Fruit fly (Drosophila melanogaster) whole organism, embryonic: ENCODE data around the gene CG9926.

ENCODE experiments used
- Abd-B ChIP-seq: fragments of 200-800 bp; sonication (Bioruptor generic); optimal IDR thresholded peaks from 2 replicates; lab custom pipeline; 2018; ENCODE audit warnings: missing biosample characterization, mild to moderate bottlenecking, missing genetic modification characterization, moderate library complexity
- Awh ChIP-seq: fragments of 200-800 bp; sonication (Bioruptor generic); IDR thresholded peaks from 2 replicates; pipeline ENCODE4, ENCODE4 v1.3.6; 2022; ENCODE audit warnings: missing biosample characterization, missing genetic modification characterization
- CG10959 ChIP-seq: fragments of 200-800 bp; sonication (Bioruptor generic); IDR thresholded peaks from 2 replicates; pipeline ENCODE4 v1.3.6; 2022; ENCODE audit warnings: missing biosample characterization, missing genetic modification characterization
- CG11093 ChIP-seq: fragments of 200-800 bp; sonication (Bioruptor generic); IDR thresholded peaks from 3 replicates; pipeline ENCODE4 v1.3.6; 2022; ENCODE audit warnings: missing biosample characterization, missing genetic modification characterization
- CG11504 ChIP-seq: fragments of 200-800 bp; sonication (Bioruptor generic); optimal IDR thresholded peaks from 3 replicates; lab custom pipeline; 2019; ENCODE audit warnings: missing biosample characterization, mild to moderate bottlenecking, missing genetic modification characterization, moderate library complexity
- CG11695 ChIP-seq: fragments of 200-800 bp; sonication (Bioruptor generic); IDR thresholded peaks from 3 replicates; pipeline ENCODE4 v1.3.6; 2022; ENCODE audit warnings: missing biosample characterization, missing genetic modification characterization
- CG14050 ChIP-seq: fragments of 200-800 bp; sonication (Bioruptor generic); IDR thresholded peaks from 3 replicates; pipeline ENCODE4 v1.3.6; 2022; ENCODE audit warnings: missing biosample characterization, missing genetic modification characterization
- CG17385 ChIP-seq: fragments of 200-800 bp; sonication (Bioruptor generic); optimal IDR thresholded peaks from 3 replicates; lab custom pipeline; 2018; ENCODE audit warnings: missing biosample characterization, mild to moderate bottlenecking, missing genetic modification characterization
- CG17829 ChIP-seq: fragments of 200-800 bp; optimal IDR thresholded peaks from 2 replicates; lab custom pipeline; 2019; ENCODE audit warnings: missing biosample characterization, mild to moderate bottlenecking, missing genetic modification characterization, moderate library complexity
- CG18262 ChIP-seq: fragments of 200-800 bp; optimal IDR thresholded peaks from 3 replicates; lab custom pipeline; 2019; ENCODE audit warnings: missing biosample characterization, mild to moderate bottlenecking, missing genetic modification characterization, moderate library complexity
- CG2678 ChIP-seq: fragments of 200-800 bp; sonication (Bioruptor generic); optimal IDR thresholded peaks from 3 replicates; lab custom pipeline; 2019; ENCODE audit warnings: missing biosample characterization, mild to moderate bottlenecking, missing genetic modification characterization, moderate library complexity
- CG30403 ChIP-seq: fragments of 200-800 bp; sonication (Bioruptor generic); optimal IDR thresholded peaks from 3 replicates; lab custom pipeline; 2016; ENCODE audit warnings: missing biosample characterization, missing genetic modification characterization
- CG4707 ChIP-seq: fragments of 200-800 bp; sonication (Bioruptor generic); optimal IDR thresholded peaks from 2 replicates; lab custom pipeline; 2018; ENCODE audit warnings: missing biosample characterization, mild to moderate bottlenecking, missing genetic modification characterization, moderate library complexity
- CG6689 ChIP-seq: fragments of 200-800 bp; sonication (Bioruptor generic); IDR thresholded peaks from 2 replicates; pipeline ENCODE4 v1.3.6; 2022; ENCODE audit warnings: missing biosample characterization, missing genetic modification characterization
- CG7556 ChIP-seq: fragments of 200-800 bp; sonication (Bioruptor generic); optimal IDR thresholded peaks from 2 replicates; lab custom pipeline; 2017; ENCODE audit warnings: missing biosample characterization, mild to moderate bottlenecking, missing genetic modification characterization
- CG7745 ChIP-seq: fragments of 200-800 bp; sonication (Bioruptor generic); optimal IDR thresholded peaks from 2 replicates; lab custom pipeline; 2018; ENCODE audit warnings: missing biosample characterization, mild to moderate bottlenecking, missing genetic modification characterization, moderate library complexity
- CG8765 ChIP-seq: fragments of 200-800 bp; sonication (Bioruptor generic); IDR thresholded peaks from 2 replicates; pipeline ENCODE4 v1.3.6; 2022; ENCODE audit warnings: missing biosample characterization, missing genetic modification characterization
- CG9437 ChIP-seq: fragments of 200-800 bp; sonication (Bioruptor generic); optimal IDR thresholded peaks from 2 replicates; lab custom pipeline; 2018; ENCODE audit warnings: missing biosample characterization, mild to moderate bottlenecking, missing genetic modification characterization
- CoRest ChIP-seq: fragments of 200-800 bp; sonication (Bioruptor generic); optimal IDR thresholded peaks from 3 replicates; lab custom pipeline; 2018; ENCODE audit warnings: missing biosample characterization, mild to moderate bottlenecking, missing genetic modification characterization, moderate library complexity
- D19A ChIP-seq: fragments of 200-800 bp; optimal IDR thresholded peaks from 3 replicates; lab custom pipeline; 2019; ENCODE audit warnings: missing biosample characterization, mild to moderate bottlenecking, missing genetic modification characterization, moderate library complexity
- Dek ChIP-seq: fragments of 200-800 bp; sonication (Bioruptor generic); optimal IDR thresholded peaks from 3 replicates; lab custom pipeline; 2019; ENCODE audit warnings: missing biosample characterization, mild to moderate bottlenecking, missing genetic modification characterization, moderate library complexity
- E2f2 ChIP-seq: fragments of 200-800 bp; sonication (Bioruptor generic); IDR thresholded peaks from 2 replicates; pipeline ENCODE4 v1.3.6; 2022; ENCODE audit warnings: missing biosample characterization, missing genetic modification characterization
- H2.0 ChIP-seq: fragments of 200-800 bp; sonication (Bioruptor generic); IDR thresholded peaks from 2 replicates; pipeline ENCODE4 v1.3.6; 2022; ENCODE audit warnings: missing biosample characterization, missing genetic modification characterization
- HHEX ChIP-seq: fragments of 200-800 bp; sonication (Bioruptor generic); optimal IDR thresholded peaks from 3 replicates; lab custom pipeline; 2017; ENCODE audit warnings: missing biosample characterization, mild to moderate bottlenecking, missing genetic modification characterization, missing genetic modification reagents
- Hmx ChIP-seq: fragments of 200-800 bp; sonication (Bioruptor generic); optimal IDR thresholded peaks from 2 replicates; lab custom pipeline; 2016; ENCODE audit warnings: missing biosample characterization, missing genetic modification characterization
- Nf-YB ChIP-seq: fragments of 200-800 bp; sonication (Bioruptor generic); optimal IDR thresholded peaks from 3 replicates; lab custom pipeline; 2019; ENCODE audit warnings: missing biosample characterization, mild to moderate bottlenecking, missing genetic modification characterization, moderate library complexity
- Ptx1 ChIP-seq: fragments of 200-800 bp; sonication (Bioruptor generic); IDR thresholded peaks from 2 replicates; pipeline ENCODE4 v1.3.6; 2022; ENCODE audit warnings: missing biosample characterization, missing genetic modification characterization
- ase ChIP-seq: fragments of 200-800 bp; sonication (Bioruptor generic); IDR thresholded peaks from 3 replicates; pipeline ENCODE4 v1.3.6; 2022; ENCODE audit warnings: missing biosample characterization, missing genetic modification characterization
- chif ChIP-seq, 2 experiments: fragments of 200-800 bp; sonication (Bioruptor generic); optimal IDR thresholded peaks; 3 replicates each; lab custom pipeline; 2016; ENCODE audit warnings: missing biosample characterization in 2 of 2, missing genetic modification characterization in 2 of 2
- croc ChIP-seq: fragments of 200-800 bp; sonication (Bioruptor generic); conservative IDR thresholded peaks from 3 replicates; pipeline ENCODE4 v1.3.6; 2022; ENCODE audit warnings: missing biosample characterization, missing genetic modification characterization
- dmrt99B ChIP-seq: fragments of 200-800 bp; sonication (Bioruptor generic); optimal IDR thresholded peaks from 2 replicates; lab custom pipeline; 2018; ENCODE audit warnings: missing biosample characterization, mild to moderate bottlenecking, missing genetic modification characterization, moderate library complexity
- dpn ChIP-seq, 2 experiments: fragments of 200-800 bp; sonication (Bioruptor generic); optimal IDR thresholded peaks; 3 replicates each; lab custom pipeline; 2016; ENCODE audit warnings: missing biosample characterization in 2 of 2, missing genetic modification characterization in 2 of 2
- gce ChIP-seq: fragments of 200-800 bp; sonication (Bioruptor generic); IDR thresholded peaks from 3 replicates; pipeline ENCODE4 v1.3.6; 2022; ENCODE audit warnings: missing biosample characterization, missing genetic modification characterization
- gcm ChIP-seq: fragments of 200-800 bp; sonication (Bioruptor generic); optimal IDR thresholded peaks from 2 replicates; lab custom pipeline; 2019; ENCODE audit warnings: missing biosample characterization, mild to moderate bottlenecking, missing genetic modification characterization, moderate library complexity
- gem ChIP-seq: fragments of 200-800 bp; sonication (Bioruptor generic); optimal IDR thresholded peaks from 2 replicates; lab custom pipeline; 2019; ENCODE audit warnings: missing biosample characterization, mild to moderate bottlenecking, missing genetic modification characterization, moderate library complexity
- grau ChIP-seq: fragments of 200-800 bp; optimal IDR thresholded peaks from 3 replicates; lab custom pipeline; 2019; ENCODE audit warnings: missing biosample characterization, mild to moderate bottlenecking, missing genetic modification characterization, moderate library complexity
- grn ChIP-seq: fragments of 200-800 bp; sonication (Bioruptor generic); optimal IDR thresholded peaks from 3 replicates; lab custom pipeline; 2017; ENCODE audit warnings: missing biosample characterization, missing genetic modification characterization
- hkb ChIP-seq, 2 experiments: fragments of 200-800 bp in 1 of 2; fragments of >200 bp in 1 of 2; sonication (Bioruptor generic) in 1 of 2; IDR thresholded peaks in 1 of 2; optimal IDR thresholded peaks in 1 of 2; 2 replicates each; pipeline versions ENCODE4 v1.3.6 to Lab custom; 2017 to 2022; ENCODE audit warnings: missing biosample characterization in 1 of 2, missing genetic modification characterization in 1 of 2
- klu ChIP-seq: fragments of 200-800 bp; sonication (Bioruptor generic); IDR thresholded peaks from 2 replicates; pipeline ENCODE4 v1.3.6; 2022; ENCODE audit warnings: missing biosample characterization, missing genetic modification characterization
- nmo ChIP-seq: fragments of 200-800 bp; sonication (Bioruptor generic); optimal IDR thresholded peaks from 2 replicates; lab custom pipeline; 2018; ENCODE audit warnings: missing biosample characterization, mild to moderate bottlenecking, missing genetic modification characterization, moderate library complexity
- pan ChIP-seq, 4 experiments: fragments of >200 bp in 3 of 4; fragments of 200-800 bp in 1 of 4; sonication (Bioruptor generic) in 1 of 4; optimal IDR thresholded peaks in 3 of 4; IDR thresholded peaks in 1 of 4; 2 replicates each; pipeline versions ENCODE4 v1.3.6 to Lab custom; 2017 to 2022; ENCODE audit warnings: missing biosample characterization in 2 of 4, missing genetic modification characterization in 2 of 4, mixed read lengths in 1 of 4
- pita ChIP-seq: fragments of 200-800 bp; sonication (Bioruptor generic); optimal IDR thresholded peaks from 2 replicates; lab custom pipeline; 2017; ENCODE audit warnings: missing biosample characterization, mild to moderate bottlenecking, missing genetic modification characterization
- sd ChIP-seq: fragments of 200-800 bp; sonication (Bioruptor generic); optimal IDR thresholded peaks from 3 replicates; lab custom pipeline; 2018; ENCODE audit warnings: missing biosample characterization, mild to moderate bottlenecking, missing genetic modification characterization, moderate library complexity
- tap ChIP-seq: fragments of 200-800 bp; optimal IDR thresholded peaks from 3 replicates; lab custom pipeline; 2019; ENCODE audit warnings: missing biosample characterization, mild to moderate bottlenecking, missing genetic modification characterization, moderate library complexity
- trh ChIP-seq: fragments of 200-800 bp; sonication (Bioruptor generic); optimal IDR thresholded peaks from 2 replicates; lab custom pipeline; 2016; ENCODE audit warnings: missing biosample characterization, missing genetic modification characterization
- unc-4 ChIP-seq: fragments of 200-800 bp; sonication (Bioruptor generic); IDR thresholded peaks from 2 replicates; pipeline ENCODE4 v1.3.6; 2022; ENCODE audit warnings: missing biosample characterization, missing genetic modification characterization; ENCODE audit not compliant: partially characterized antibody
- yki ChIP-seq: fragments of >200 bp; optimal IDR thresholded peaks from 3 replicates; lab custom pipeline; 2018

The CG9926 gene

dm6 chr3R:13907355-13908105, 43.4 kb downstream of the CG9926 start (continued):
- TF ChIP-seq Abd-B (GFP tag; lab: Kevin White, UChicago) (peak; percentile 19), CG7556 (GFP tag; lab: Kevin White, UChicago) (peak; percentile 39), Dek (peak; percentile 5), CG10959 (peak; percentile 46; the same call in 1 of the 2 replicates), CG11504 (peak; percentile 72), grau (tag; lab: Kevin White, UChicago) (peak; percentile 44), CG11093 (GFP tag; lab: Robert Waterston, UW) (peak; percentile 53; the same call in 1 of the 3 replicates), dmrt99B (tag; lab: Kevin White, UChicago) (peak; percentile 75), CG6689 (GFP tag; lab: Robert Waterston, UW) (peak; percentile 66), sd (tag; lab: Kevin White, UChicago) (peak; percentile 49), unc-4 (GFP tag; lab: Robert Waterston, UW) (no peak), ase (GFP tag; lab: Robert Waterston, UW) (peak; percentile 42; the same call in 1 of the 3 replicates), CG18262 (peak; percentile 68), gem (peak; percentile 74), croc (0 out of 3 replicates have a peak, but pooled peaks have one; percentile 15), CG9437 (peak; percentile 6), Awh (GFP tag; lab: Robert Waterston, UW) (peak; percentile 75), trh (no peak), HHEX (GFP tag; lab: Kevin White, UChicago) (no peak), CG17385 (peak; percentile 19), Ptx1 (peak; percentile 51), yki (lab: Kevin White, UChicago) (no peak), tap (tag; lab: Kevin White, UChicago) (peak; percentile 45), pita (GFP tag; lab: Kevin White, UChicago) (no peak), klu (GFP tag; lab: Robert Waterston, UW) (no peak), grn (GFP tag; lab: Kevin White, UChicago) (peak; percentile 76), gcm (peak; percentile 39), CG4707 (GFP tag; lab: Kevin White, UChicago) (peak; percentile 34), H2.0 (GFP tag; lab: Robert Waterston, UW) (peak; percentile 52; the same call in 1 of the 2 replicates), CG11695 (peak; percentile 46; the same call in 1 of the 3 replicates), hkb (optimal IDR thresholded peaks at IDR 0.05; lab: Kevin White, UChicago) (no peak), hkb (GFP tag; IDR thresholded peaks at IDR 0.05; lab: Robert Waterston, UW) (peak; percentile 68; the same call in 1 of the 2 replicates), CG30403 (GFP tag; lab: Kevin White, UChicago) (peak; percentile 19), CG2678 (tag; lab: Kevin White, UChicago) (peak; percentile 40), Hmx (GFP tag; lab: Kevin White, UChicago) (no peak), pan (optimal IDR thresholded peaks at IDR 0.05; lab: Kevin White, UChicago) (no peak), pan (GFP tag; optimal IDR thresholded peaks at IDR 0.05 in 1 of 2, IDR thresholded peaks at IDR 0.05 in 1 of 2) (peak in 1 of 2 experiments; percentile 58), CoRest (tag; lab: Kevin White, UChicago) (peak; percentile 28), CG8765 (GFP tag; lab: Robert Waterston, UW) (no peak; the same call in 1 of the 2 replicates), CG14050 (GFP tag; lab: Robert Waterston, UW) (0 out of 3 replicates have a peak, but pooled peaks have one; percentile 27), E2f2 (GFP tag; lab: Robert Waterston, UW) (0 out of 2 replicates have a peak, but pooled peaks have one; percentile 17), chif (GFP tag; optimal IDR thresholded peaks at IDR 0.05; lab: Kevin White, UChicago) (no peak), D19A (tag; lab: Kevin White, UChicago) (peak; percentile 51), Nf-YB (GFP tag; lab: Kevin White, UChicago) (peak; percentile 8), nmo (peak; percentile 58), gce (peak; percentile 22; the same call in 1 of the 3 replicates), CG7745 (tag; lab: Kevin White, UChicago) (no peak), CG17829 (tag; lab: Kevin White, UChicago) (peak; percentile 56), dpn (GFP tag; optimal IDR thresholded peaks at IDR 0.05; lab: Kevin White, UChicago) (peak in 1 of 2 experiments; percentile 12)
